Fruit fly (Drosophila melanogaster) whole organism, wandering third instar larva: ENCODE measurements around the gene h-cup.

Experiments used
- Abd-B ChIP-seq: fragments of >200 bp; optimal IDR thresholded peaks from 2 replicates; lab custom pipeline; 2017; ENCODE audit warnings: missing biosample characterization, missing genetic modification characterization
- CG32264 ChIP-seq: fragments of 200-800 bp; sonication (Bioruptor generic); optimal IDR thresholded peaks from 2 replicates; lab custom pipeline; 2016; ENCODE audit warnings: missing biosample characterization, missing genetic modification characterization
- CG9705 ChIP-seq: fragments of 200-800 bp; sonication (Bioruptor generic); optimal IDR thresholded peaks from 2 replicates; lab custom pipeline; 2018; ENCODE audit warnings: missing biosample characterization, mild to moderate bottlenecking, missing genetic modification characterization
- CrebA ChIP-seq: fragments of 200-800 bp; sonication (Bioruptor generic); optimal IDR thresholded peaks from 2 replicates; lab custom pipeline; 2016; ENCODE audit warnings: missing biosample characterization, mild to moderate bottlenecking, missing genetic modification characterization, borderline replicate concordance
- Dfd ChIP-seq: fragments of >200 bp; optimal IDR thresholded peaks from 2 replicates; lab custom pipeline; 2017; ENCODE audit warnings: missing biosample characterization, missing genetic modification characterization
- Dif ChIP-seq: fragments of 200-275, 200-300 bp; sonication (Bioruptor generic); optimal IDR thresholded peaks from 2 replicates; lab custom pipeline; 2018; ENCODE audit warnings: missing biosample characterization, missing genetic modification characterization; ENCODE audit not compliant: partially characterized antibody
- GATAd ChIP-seq: sonication (Bioruptor generic); optimal IDR thresholded peaks from 2 replicates; lab custom pipeline; 2016; ENCODE audit warnings: missing biosample characterization, missing genetic modification characterization
- HLH106 ChIP-seq: fragments of 200-800 bp; optimal IDR thresholded peaks from 3 replicates; lab custom pipeline; 2019; ENCODE audit warnings: missing biosample characterization, mild to moderate bottlenecking, missing genetic modification characterization, moderate library complexity
- Hnf4 ChIP-seq: fragments of 200-800 bp; sonication (Bioruptor generic); optimal IDR thresholded peaks from 2 replicates; lab custom pipeline; 2016; ENCODE audit warnings: missing biosample characterization, mild to moderate bottlenecking, missing genetic modification characterization
- Hr78 ChIP-seq: fragments of >200 bp; optimal IDR thresholded peaks from 2 replicates; lab custom pipeline; 2017; ENCODE audit warnings: missing biosample characterization, missing genetic modification characterization
- Hr83 ChIP-seq: fragments of 200-300 bp; sonication (Bioruptor generic); optimal IDR thresholded peaks from 2 replicates; lab custom pipeline; 2016; ENCODE audit warnings: missing biosample characterization, mild to moderate bottlenecking, missing genetic modification characterization, moderate library complexity; ENCODE audit not compliant: poor library complexity, severe bottlenecking
- Jra ChIP-seq: sonication (Bioruptor generic); optimal IDR thresholded peaks from 2 replicates; lab custom pipeline; 2016; ENCODE audit warnings: missing biosample characterization, missing genetic modification characterization
- Mio ChIP-seq: sonication (Bioruptor generic); optimal IDR thresholded peaks from 2 replicates; lab custom pipeline; 2016; ENCODE audit warnings: missing biosample characterization, missing genetic modification characterization
- Myc ChIP-seq: fragments of >200 bp; optimal IDR thresholded peaks from 2 replicates; lab custom pipeline; 2017
- OdsH ChIP-seq: fragments of 200-800 bp; sonication (Bioruptor generic); optimal IDR thresholded peaks from 2 replicates; lab custom pipeline; 2016; ENCODE audit warnings: missing biosample characterization, mild to moderate bottlenecking, missing genetic modification characterization
- Rel ChIP-seq, 2 experiments: fragments of 200-800 bp; sonication (Bioruptor generic) in 1 of 2; optimal IDR thresholded peaks; 2 replicates in 1 of 2; 3 replicates in 1 of 2; lab custom pipeline; 2016 to 2019; ENCODE audit warnings: mild to moderate bottlenecking in 2 of 2, missing biosample characterization in 2 of 2, missing genetic modification characterization in 2 of 2, moderate library complexity in 1 of 2
- Sp1 ChIP-seq: fragments of 200-800 bp; sonication (Bioruptor generic); optimal IDR thresholded peaks from 3 replicates; lab custom pipeline; 2019; ENCODE audit warnings: missing biosample characterization, mild to moderate bottlenecking, missing genetic modification characterization, moderate library complexity
- Vsx2 ChIP-seq: fragments of 200-300, 225-300 bp; sonication (Bioruptor generic); optimal IDR thresholded peaks from 2 replicates; lab custom pipeline; 2018; ENCODE audit warnings: missing biosample characterization, missing genetic modification characterization; ENCODE audit not compliant: partially characterized antibody
- br ChIP-seq: fragments of 200-800 bp; sonication (Bioruptor generic); optimal IDR thresholded peaks from 2 replicates; lab custom pipeline; 2016; ENCODE audit warnings: missing biosample characterization, missing genetic modification characterization
- brk ChIP-seq: fragments of 200-800 bp; sonication (Bioruptor generic); optimal IDR thresholded peaks from 2 replicates; lab custom pipeline; 2016; ENCODE audit warnings: missing biosample characterization, mild to moderate bottlenecking, missing genetic modification characterization
- dl ChIP-seq, 2 experiments: fragments of 175-275, 200-275 bp in 1 of 2; fragments of 200-275 bp in 1 of 2; sonication (Bioruptor generic); optimal IDR thresholded peaks; lab custom pipeline; 2018; ENCODE audit warnings: mild to moderate bottlenecking in 2 of 2, missing biosample characterization in 2 of 2, missing genetic modification characterization in 2 of 2, moderate library complexity in 2 of 2; ENCODE audit not compliant: partially characterized antibody in 2 of 2, insufficient read depth in 1 of 2
- dmrt93B ChIP-seq: fragments of 200-800 bp; sonication (Bioruptor generic); optimal IDR thresholded peaks from 2 replicates; lab custom pipeline; 2018; ENCODE audit warnings: missing biosample characterization, mild to moderate bottlenecking, missing genetic modification characterization
- dsf ChIP-seq: sonication (Bioruptor generic); optimal IDR thresholded peaks from 2 replicates; lab custom pipeline; 2016; ENCODE audit warnings: missing biosample characterization, missing genetic modification characterization, borderline replicate concordance
- ey ChIP-seq: fragments of 200-800 bp; sonication (Bioruptor generic); optimal IDR thresholded peaks from 2 replicates; lab custom pipeline; 2016; ENCODE audit warnings: missing biosample characterization, missing genetic modification characterization
- foxo ChIP-seq, 2 experiments: fragments of 200-800 bp; sonication (Bioruptor generic); optimal IDR thresholded peaks; 2 replicates in 1 of 2; 3 replicates in 1 of 2; lab custom pipeline; 2016 to 2017; ENCODE audit warnings: missing biosample characterization in 2 of 2, missing genetic modification characterization in 2 of 2
- fru ChIP-seq: fragments of 200-800 bp; sonication (Bioruptor generic); optimal IDR thresholded peaks from 3 replicates; lab custom pipeline; 2016; ENCODE audit warnings: missing biosample characterization, mild to moderate bottlenecking, missing genetic modification characterization
- h ChIP-seq: fragments of 200-800 bp; sonication (Bioruptor generic); optimal IDR thresholded peaks from 3 replicates; lab custom pipeline; 2016; ENCODE audit warnings: missing biosample characterization, mild to moderate bottlenecking, missing genetic modification characterization
- jim ChIP-seq: fragments of 175-275, 200-325 bp; sonication (Bioruptor generic); optimal IDR thresholded peaks from 2 replicates; lab custom pipeline; 2016; ENCODE audit warnings: missing biosample characterization, mild to moderate bottlenecking, missing genetic modification characterization
- lola ChIP-seq: fragments of >200 bp; optimal IDR thresholded peaks from 2 replicates; lab custom pipeline; 2017; ENCODE audit warnings: missing biosample characterization, missing genetic modification characterization
- pan ChIP-seq: fragments of >200 bp; optimal IDR thresholded peaks from 2 replicates; lab custom pipeline; 2017
- psq ChIP-seq: fragments of 200-800 bp; sonication (Bioruptor generic); optimal IDR thresholded peaks from 3 replicates; lab custom pipeline; 2017; ENCODE audit warnings: missing biosample characterization, mild to moderate bottlenecking, missing genetic modification characterization, moderate library complexity
- rgr ChIP-seq: fragments of 200-800 bp; sonication (Bioruptor generic); optimal IDR thresholded peaks from 3 replicates; lab custom pipeline; 2016; ENCODE audit warnings: missing biosample characterization, mild to moderate bottlenecking, missing genetic modification characterization
- sage ChIP-seq: fragments of 200-800 bp; sonication (Bioruptor generic); optimal IDR thresholded peaks from 2 replicates; lab custom pipeline; 2016; ENCODE audit warnings: missing biosample characterization, mild to moderate bottlenecking, missing genetic modification characterization
- sv ChIP-seq: fragments of 200-800 bp; sonication (Bioruptor generic); optimal IDR thresholded peaks from 3 replicates; lab custom pipeline; 2016; ENCODE audit warnings: missing biosample characterization, missing genetic modification characterization
- usp ChIP-seq: fragments of >200 bp; optimal IDR thresholded peaks from 2 replicates; lab custom pipeline; 2017; ENCODE audit warnings: missing biosample characterization, missing genetic modification characterization
- woc ChIP-seq: sonication (Bioruptor generic); optimal IDR thresholded peaks from 2 replicates; lab custom pipeline; 2016; ENCODE audit warnings: missing biosample characterization, mild to moderate bottlenecking, missing genetic modification characterization

h-cup gene

dm6 chr3R:15347822-15348221 is 34.9 kb downstream of the h-cup start, which contains the start of the genes CG42726 and CG42727 (continued):
- TF ChIP-seq CG32264 = no peak
- TF ChIP-seq woc (GFP tag; lab: Kevin White, UChicago) = peak; percentile 17
- TF ChIP-seq pan (lab: Kevin White, UChicago) = no peak
- TF ChIP-seq br = peak; percentile 45

dm6 chr3R:15346018-15346383 is 36.8 kb downstream of the h-cup start, which contains the start of the genes Surf4 and CG31301:
Gene Surf4, minus strand, starts transcription at chr3R:15346176.
Gene CG31301, plus strand, starts transcription at chr3R:15346205.
- TF ChIP-seq Dfd (GFP tag; lab: Kevin White, UChicago) (no peak), Myc (lab: Kevin White, UChicago) (peak; percentile 3)

dm6 chr3R:15345198-15346017 is 37.3 kb downstream of the h-cup start:
- TF ChIP-seq Rel (GFP tag; optimal IDR thresholded peaks at IDR 0.05; lab: Kevin White, UChicago) (no peak), Rel (tag; optimal IDR thresholded peaks at IDR 0.05; lab: Kevin White, UChicago) (peak; percentile 67), lola (GFP tag; lab: Kevin White, UChicago) (no peak)

dm6 chr3R:15342926-15343685 is 39.6 kb downstream of the h-cup start, which contains the start of gene Nagk:
Gene Nagk, minus strand, starts transcription at chr3R:15343256.
- TF ChIP-seq fru (peak; percentile 73), Hr83 (GFP tag; lab: Kevin White, UChicago) (peak; percentile 82), dl (GFP tag; optimal IDR thresholded peaks at IDR 0.05; lab: Kevin White, UChicago; ENCODE audit: insufficient read depth in 1 of 2, partially characterized antibody in 2 of 2) (no peak), brk (GFP tag; lab: Kevin White, UChicago) (no peak), woc (GFP tag; lab: Kevin White, UChicago) (peak; percentile 89), br (peak; percentile 49), Dif (GFP tag; lab: Kevin White, UChicago) (peak; percentile 37), Vsx2 (no peak), usp (GFP tag; lab: Kevin White, UChicago) (no peak), OdsH (GFP tag; lab: Kevin White, UChicago) (peak; percentile 68), CrebA (GFP tag; lab: Kevin White, UChicago) (no peak), HLH106 (tag; lab: Kevin White, UChicago) (peak; percentile 56), Mio (GFP tag; lab: Kevin White, UChicago) (no peak), sv (GFP tag; lab: Kevin White, UChicago) (peak; percentile 65), h (GFP tag; lab: Kevin White, UChicago) (peak; percentile 70), Sp1 (GFP tag; lab: Kevin White, UChicago) (peak; percentile 68), dmrt93B (no peak), Hnf4 (no peak), CG32264 (peak; percentile 34), lola (GFP tag; lab: Kevin White, UChicago) (no peak), sage (no peak), CG9705 (GFP tag; lab: Kevin White, UChicago) (peak; percentile 34), Myc (lab: Kevin White, UChicago) (no peak), pan (lab: Kevin White, UChicago) (peak; percentile 86), dsf (GFP tag; lab: Kevin White, UChicago) (no peak), GATAd (GFP tag; lab: Kevin White, UChicago) (no peak), Hr78 (GFP tag; lab: Kevin White, UChicago) (no peak), Dfd (GFP tag; lab: Kevin White, UChicago) (no peak), rgr (peak; percentile 63), Abd-B (no peak), Rel (GFP tag; optimal IDR thresholded peaks at IDR 0.05; lab: Kevin White, UChicago) (no peak), Rel (tag; optimal IDR thresholded peaks at IDR 0.05; lab: Kevin White, UChicago) (peak; percentile 93), ey (peak; percentile 71), foxo (GFP tag; optimal IDR thresholded peaks at IDR 0.05; lab: Kevin White, UChicago) (peak in 1 of 2 experiments; percentile 76), jim (GFP tag; lab: Kevin White, UChicago) (no peak), Jra (GFP tag; lab: Kevin White, UChicago) (peak; percentile 57), psq (GFP tag; lab: Kevin White, UChicago) (peak; percentile 51)
- TF ChIP-seq, all 38 proteins: peak for 19
